Fruit fly (Drosophila melanogaster): ENCODE data around the gene Cdk2.

dm6 chr3R:20735405-20735804 is at the start of gene Cdk2:
- no peak for TF ChIP-seq EcR (GFP tag; optimal IDR thresholded peaks at IDR 0.05)
- no peak for TF ChIP-seq Dll (optimal IDR thresholded peaks at IDR 0.05)
- no peak for TF ChIP-seq CG8478 (optimal IDR thresholded peaks at IDR 0.05)
- no peak for TF ChIP-seq pan (optimal IDR thresholded peaks at IDR 0.05)
- no peak for TF ChIP-seq usp (GFP tag; optimal IDR thresholded peaks at IDR 0.05)
- TF ChIP-seq psq (optimal IDR thresholded peaks at IDR 0.05), result no peak
